Fruit fly (Drosophila melanogaster): ENCODE results near the gene RpL22.

RpL22 gene

dm6 chrX:767928-768327 is 3.0 kb upstream of the RpL22 start (continued):
- TF ChIP-seq CG13775 (GFP tag; optimal IDR thresholded peaks at IDR 0.05): no peak
- no peak for TF ChIP-seq Abd-B (GFP tag; optimal IDR thresholded peaks at IDR 0.05)
- TF ChIP-seq CG1233 (GFP tag; optimal IDR thresholded peaks at IDR 0.05): no peak
- TF ChIP-seq CG18476 (GFP tag; optimal IDR thresholded peaks at IDR 0.05): no peak
- peak; percentile 66 for TF ChIP-seq sens (GFP tag)
- no peak for TF ChIP-seq NK7.1 (GFP tag; optimal IDR thresholded peaks at IDR 0.05)
- TF ChIP-seq Fer2 (tag; optimal IDR thresholded peaks at IDR 0.05): no peak
- no peak for TF ChIP-seq Bdp1 (GFP tag; optimal IDR thresholded peaks at IDR 0.05)
- TF ChIP-seq Mrtf (GFP tag; IDR thresholded peaks at IDR 0.05): no peak
- TF ChIP-seq gcm2 (GFP tag; optimal IDR thresholded peaks at IDR 0.05): no peak
- no peak for TF ChIP-seq sisA (GFP tag; IDR thresholded peaks at IDR 0.05)
- TF ChIP-seq nmo (GFP tag; optimal IDR thresholded peaks at IDR 0.05): no peak
- no peak for TF ChIP-seq CG15269 (tag; optimal IDR thresholded peaks at IDR 0.05)
- TF ChIP-seq CG4424 (GFP tag; optimal IDR thresholded peaks at IDR 0.05): no peak
- TF ChIP-seq CG7372 (GFP tag; IDR thresholded peaks at IDR 0.05): no peak
- TF ChIP-seq CG7987 (GFP tag; optimal IDR thresholded peaks at IDR 0.05): peak; percentile 11
- no peak for TF ChIP-seq Stat92E (GFP tag; optimal IDR thresholded peaks at IDR 0.05)
- TF ChIP-seq CG10267 (tag; optimal IDR thresholded peaks at IDR 0.05): no peak
- no peak for TF ChIP-seq CG10209 (GFP tag; optimal IDR thresholded peaks at IDR 0.05)
- no peak for TF ChIP-seq CG31365 (tag; optimal IDR thresholded peaks at IDR 0.05)
- no peak for TF ChIP-seq CG11093 (GFP tag; IDR thresholded peaks at IDR 0.05)
- TF ChIP-seq CG6813 (GFP tag; optimal IDR thresholded peaks at IDR 0.05): peak; percentile 55
- TF ChIP-seq NC2α (GFP tag; optimal IDR thresholded peaks at IDR 0.05): no peak
- no peak for TF ChIP-seq her (GFP tag; optimal IDR thresholded peaks at IDR 0.05)
- no peak for TF ChIP-seq CG10366 (GFP tag; IDR thresholded peaks at IDR 0.05)
- TF ChIP-seq CG3281 (GFP tag; optimal IDR thresholded peaks at IDR 0.05): peak; percentile 29
- TF ChIP-seq dpn (GFP tag; optimal IDR thresholded peaks at IDR 0.05): no peak
- TF ChIP-seq cad (GFP tag; optimal IDR thresholded peaks at IDR 0.05): no peak
- TF ChIP-seq pb (GFP tag; optimal IDR thresholded peaks at IDR 0.05): no peak
- TF ChIP-seq mld (GFP tag; IDR thresholded peaks at IDR 0.05; ENCODE audit: partially characterized antibody): no peak
- no peak for TF ChIP-seq oc (tag; optimal IDR thresholded peaks at IDR 0.05)
- TF ChIP-seq trh (GFP tag; optimal IDR thresholded peaks at IDR 0.05): no peak
- TF ChIP-seq CG5953 (GFP tag; IDR thresholded peaks at IDR 0.05): no peak
- TF ChIP-seq BtbVII (GFP tag; optimal IDR thresholded peaks at IDR 0.05): no peak
- TF ChIP-seq tll (GFP tag; optimal IDR thresholded peaks at IDR 0.05): no peak
- TF ChIP-seq eyg (GFP tag; optimal IDR thresholded peaks at IDR 0.05): no peak
- TF ChIP-seq Nf-YA (GFP tag; IDR thresholded peaks at IDR 0.05): no peak
- TF ChIP-seq CG9215 (GFP tag; IDR thresholded peaks at IDR 0.05): no peak
- TF ChIP-seq CG3726 (GFP tag; IDR thresholded peaks at IDR 0.05): no peak
- no peak for TF ChIP-seq CG4404 (GFP tag; IDR thresholded peaks at IDR 0.05)
- no peak for TF ChIP-seq Oli (tag; optimal IDR thresholded peaks at IDR 0.05)
- TF ChIP-seq Blimp-1 (GFP tag; optimal IDR thresholded peaks at IDR 0.05): no peak
- no peak for TF ChIP-seq CG5180 (GFP tag; optimal IDR thresholded peaks at IDR 0.05)
- TF ChIP-seq CG12769 (tag; optimal IDR thresholded peaks at IDR 0.05): peak; percentile 8
- TF ChIP-seq schlank (tag; optimal IDR thresholded peaks at IDR 0.05): no peak
- peak; percentile 64 for TF ChIP-seq ATbp (GFP tag; optimal IDR thresholded peaks at IDR 0.05)
- no peak for TF ChIP-seq HLH3B (GFP tag; IDR thresholded peaks at IDR 0.05)
- no peak for TF ChIP-seq p53 (GFP tag; optimal IDR thresholded peaks at IDR 0.05)
- peak; percentile 12 for TF ChIP-seq CG17359 (tag; optimal IDR thresholded peaks at IDR 0.05)
- TF ChIP-seq CG9437 (GFP tag; optimal IDR thresholded peaks at IDR 0.05): no peak
- TF ChIP-seq Doc2 (GFP tag; IDR thresholded peaks at IDR 0.05): no peak
